Worm (Caenorhabditis elegans) whole organism, L4/young adult: ENCODE data around the gene msp-59.
"Not testable (repeated sequence)": the region's sequence is repeated elsewhere in the genome, so short reads cannot be mapped to it uniquely, and the experiment has no call there.

Source experiments
- W03F9.2 ChIP-seq: fragments of 150-350 bp; optimal IDR thresholded peaks from 2 replicates; lab custom pipeline; 2014; ENCODE audit warnings: missing biosample characterization, missing genetic modification characterization
- dao-5 ChIP-seq: sonication (generic microtip); optimal IDR thresholded peaks from 2 replicates; lab custom pipeline; 2016; ENCODE audit warnings: missing genotype, missing genetic modification characterization, moderate library complexity, missing compliant biosample characterization
- him-1 ChIP-seq: sonication (generic microtip); optimal IDR thresholded peaks from 2 replicates; lab custom pipeline; 2016; ENCODE audit warnings: missing genotype, missing genetic modification reagents, missing genetic modification characterization, missing compliant biosample characterization

- TF ChIP-seq W03F9.2, dao-5, him-1 (tag; lab: Kevin White, UChicago): not testable (repeated sequence)
Observed at ce11 chrIV:5308046-5308643, 4.8 kb downstream of the msp-59 start, which contains the start of the genes ZK354.9 and msp-58.
